Fruit fly (Drosophila melanogaster) whole organism, embryonic: ENCODE results near the gene TBC1d7.

Source experiments
- CG10274 ChIP-seq: fragments of 200-800 bp; sonication (Bioruptor generic); optimal IDR thresholded peaks from 3 replicates; lab custom pipeline; 2017; ENCODE audit warnings: missing biosample characterization, mild to moderate bottlenecking, missing genetic modification characterization
- CG11504 ChIP-seq: fragments of 200-800 bp; sonication (Bioruptor generic); optimal IDR thresholded peaks from 3 replicates; lab custom pipeline; 2019; ENCODE audit warnings: missing biosample characterization, mild to moderate bottlenecking, missing genetic modification characterization, moderate library complexity
- CG12104 ChIP-seq: fragments of 200-800 bp; sonication (Bioruptor generic); optimal IDR thresholded peaks from 3 replicates; lab custom pipeline; 2016; ENCODE audit warnings: missing biosample characterization, missing genetic modification characterization
- CG14441 ChIP-seq: fragments of 200-800 bp; sonication (Bioruptor generic); IDR thresholded peaks from 2 replicates; pipeline ENCODE4 v1.3.6; 2022; ENCODE audit warnings: missing biosample characterization, missing genetic modification characterization
- CG18599 ChIP-seq: fragments of 200-800 bp; sonication (Bioruptor generic); optimal IDR thresholded peaks from 3 replicates; lab custom pipeline; 2017; ENCODE audit warnings: missing biosample characterization, missing genetic modification characterization, mild to moderate bottlenecking, moderate library complexity, missing genetic modification reagents
- CG30403 ChIP-seq: fragments of 200-800 bp; sonication (Bioruptor generic); optimal IDR thresholded peaks from 3 replicates; lab custom pipeline; 2016; ENCODE audit warnings: missing biosample characterization, missing genetic modification characterization
- CG32772 ChIP-seq: fragments of 200-800 bp; sonication (Bioruptor generic); IDR thresholded peaks from 2 replicates; pipeline ENCODE4 v1.3.6; 2022; ENCODE audit warnings: missing biosample characterization, missing genetic modification characterization
- CG3407 ChIP-seq: fragments of 200-800 bp; sonication (Bioruptor generic); optimal IDR thresholded peaks from 2 replicates; lab custom pipeline; 2018; ENCODE audit warnings: missing biosample characterization, mild to moderate bottlenecking, missing genetic modification characterization
- CG3726 ChIP-seq: fragments of 200-800 bp; sonication (Bioruptor generic); IDR thresholded peaks from 3 replicates; pipeline ENCODE4, ENCODE4 v1.3.6; 2022; ENCODE audit warnings: missing biosample characterization, missing genetic modification characterization
- CG5180 ChIP-seq: fragments of 200-800 bp; sonication (Bioruptor generic); optimal IDR thresholded peaks from 3 replicates; lab custom pipeline; 2017; ENCODE audit warnings: missing biosample characterization, missing genetic modification characterization, mild to moderate bottlenecking, moderate library complexity, missing genetic modification reagents
- CG5245 ChIP-seq: fragments of 200-800 bp; sonication (Bioruptor generic); optimal IDR thresholded peaks from 3 replicates; lab custom pipeline; 2016; ENCODE audit warnings: missing biosample characterization, missing genetic modification characterization
- CG7357 ChIP-seq: fragments of 200-800 bp; sonication (Bioruptor generic); IDR thresholded peaks from 3 replicates; pipeline ENCODE4 v1.3.6; 2022; ENCODE audit warnings: missing biosample characterization, missing genetic modification characterization
- CG7839 ChIP-seq: fragments of 200-800 bp; sonication (Bioruptor generic); optimal IDR thresholded peaks from 3 replicates; lab custom pipeline; 2018; ENCODE audit warnings: missing biosample characterization, mild to moderate bottlenecking, missing genetic modification characterization, moderate library complexity
- CG8388 ChIP-seq: fragments of 200-800 bp; sonication (Bioruptor generic); optimal IDR thresholded peaks from 2 replicates; lab custom pipeline; 2019; ENCODE audit warnings: missing biosample characterization, mild to moderate bottlenecking, missing genetic modification characterization, moderate library complexity
- Chrac-16 ChIP-seq: fragments of 200-800 bp; sonication (Bioruptor generic); optimal IDR thresholded peaks from 3 replicates; lab custom pipeline; 2016; ENCODE audit warnings: missing biosample characterization, missing genetic modification characterization
- Dfd ChIP-seq, 2 experiments: fragments of >200 bp; optimal IDR thresholded peaks; 2 replicates each; lab custom pipeline; 2017; ENCODE audit warnings: missing biosample characterization in 2 of 2, missing genetic modification characterization in 2 of 2
- Eip74EF ChIP-seq, 2 experiments: fragments of 200-800 bp in 1 of 2; fragments of >200 bp in 1 of 2; sonication (Bioruptor generic) in 1 of 2; optimal IDR thresholded peaks; 2 replicates each; lab custom pipeline; 2017 to 2019; ENCODE audit warnings: missing biosample characterization in 2 of 2, missing genetic modification characterization in 2 of 2, mild to moderate bottlenecking in 1 of 2, moderate library complexity in 1 of 2
- Fer3 ChIP-seq: fragments of 200-800 bp; sonication (Bioruptor generic); optimal IDR thresholded peaks from 2 replicates; lab custom pipeline; 2018; ENCODE audit warnings: missing biosample characterization, mild to moderate bottlenecking, missing genetic modification characterization, moderate library complexity
- H15 ChIP-seq: fragments of 200-800 bp; sonication (Bioruptor generic); IDR thresholded peaks from 3 replicates; pipeline ENCODE4 v1.3.6; 2022; ENCODE audit warnings: missing biosample characterization, missing genetic modification characterization
- Hr3 ChIP-seq: fragments of 200-800 bp; sonication (Bioruptor generic); optimal IDR thresholded peaks from 3 replicates; lab custom pipeline; 2016; ENCODE audit warnings: missing biosample characterization, missing genetic modification characterization
- Jarid2 ChIP-seq: fragments of 200-800 bp; sonication (Bioruptor generic); optimal IDR thresholded peaks from 3 replicates; lab custom pipeline; 2017; ENCODE audit warnings: mild to moderate bottlenecking, missing biosample characterization, missing genetic modification reagents, missing genetic modification characterization
- Pdp1 ChIP-seq, 2 experiments: fragments of 200-800 bp; sonication (Bioruptor generic); optimal IDR thresholded peaks; 3 replicates each; lab custom pipeline; 2016; ENCODE audit warnings: missing biosample characterization in 2 of 2, missing genetic modification characterization in 2 of 2, mild to moderate bottlenecking in 1 of 2, moderate library complexity in 1 of 2
- Ptx1 ChIP-seq: fragments of 200-800 bp; sonication (Bioruptor generic); IDR thresholded peaks from 2 replicates; pipeline ENCODE4 v1.3.6; 2022; ENCODE audit warnings: missing biosample characterization, missing genetic modification characterization
- Xrp1 ChIP-seq: fragments of 200-800 bp; sonication (Bioruptor generic); IDR thresholded peaks from 2 replicates; pipeline ENCODE4 v1.3.6; 2022; ENCODE audit warnings: missing biosample characterization, missing genetic modification characterization
- az2 ChIP-seq: fragments of 200-800 bp; sonication (Bioruptor generic); optimal IDR thresholded peaks from 3 replicates; lab custom pipeline; 2016; ENCODE audit warnings: missing biosample characterization, missing genetic modification characterization
- bcd ChIP-seq: fragments of 200-800 bp; sonication (Bioruptor generic); optimal IDR thresholded peaks from 2 replicates; lab custom pipeline; 2017; ENCODE audit warnings: missing biosample characterization, mild to moderate bottlenecking, missing genetic modification characterization
- btn ChIP-seq: fragments of 200-800 bp; sonication (Bioruptor generic); optimal IDR thresholded peaks from 2 replicates; lab custom pipeline; 2016; ENCODE audit warnings: missing biosample characterization, missing genetic modification characterization
- chn ChIP-seq: fragments of 200-800 bp; sonication (Bioruptor generic); optimal IDR thresholded peaks from 2 replicates; lab custom pipeline; 2016; ENCODE audit warnings: missing biosample characterization, missing genetic modification characterization
- danr ChIP-seq: fragments of 200-800 bp; sonication (Bioruptor generic); IDR thresholded peaks from 2 replicates; pipeline ENCODE4 v1.3.6; 2022; ENCODE audit warnings: missing biosample characterization, missing genetic modification characterization
- grau ChIP-seq: fragments of 200-800 bp; optimal IDR thresholded peaks from 3 replicates; lab custom pipeline; 2019; ENCODE audit warnings: missing biosample characterization, mild to moderate bottlenecking, missing genetic modification characterization, moderate library complexity
- kah ChIP-seq: fragments of 200-800 bp; sonication (Bioruptor generic); optimal IDR thresholded peaks from 2 replicates; lab custom pipeline; 2018; ENCODE audit warnings: missing biosample characterization, mild to moderate bottlenecking, missing genetic modification characterization
- kni ChIP-seq: fragments of 200-800 bp; sonication (Bioruptor generic); optimal IDR thresholded peaks from 3 replicates; lab custom pipeline; 2017; ENCODE audit warnings: mild to moderate bottlenecking, missing biosample characterization, missing genetic modification reagents, missing genetic modification characterization
- org-1 ChIP-seq: fragments of 200-800 bp; sonication (Bioruptor generic); optimal IDR thresholded peaks from 2 replicates; lab custom pipeline; 2017; ENCODE audit warnings: missing biosample characterization, missing genetic modification characterization
- peb ChIP-seq: fragments of 200-800 bp; sonication (Bioruptor generic); IDR thresholded peaks from 2 replicates; pipeline ENCODE4 v1.3.6; 2022; ENCODE audit warnings: missing biosample characterization, missing genetic modification characterization
- slp2 ChIP-seq: fragments of 200-800 bp; sonication (Bioruptor generic); optimal IDR thresholded peaks from 2 replicates; lab custom pipeline; 2016; ENCODE audit warnings: missing biosample characterization, missing genetic modification characterization
- sr ChIP-seq: fragments of 200-800 bp; sonication (Bioruptor generic); IDR thresholded peaks from 3 replicates; pipeline ENCODE4 v1.3.6; 2022; ENCODE audit warnings: missing biosample characterization, missing genetic modification characterization
- stc ChIP-seq: fragments of 200-800 bp; sonication (Bioruptor generic); IDR thresholded peaks from 2 replicates; pipeline ENCODE4 v1.3.6; 2022; ENCODE audit warnings: missing biosample characterization, missing genetic modification characterization

Gene TBC1d7

dm6 chr3R:24206341-24207114, 45.0 kb downstream of the TBC1d7 start (continued):
- TF ChIP-seq CG12104 (GFP tag; lab: Kevin White, UChicago) = peak; percentile 16
- peak; percentile 49 for TF ChIP-seq Fer3 (tag; lab: Kevin White, UChicago)
- peak; percentile 52; the same call in 1 of the 3 replicates for TF ChIP-seq H15 (GFP tag; lab: Robert Waterston, UW)
- TF ChIP-seq CG3407 (GFP tag; lab: Kevin White, UChicago) = peak; percentile 27
- peak; percentile 31 for TF ChIP-seq CG5180 (GFP tag; lab: Kevin White, UChicago)
- TF ChIP-seq btn (GFP tag; lab: Kevin White, UChicago) = peak; percentile 17
- peak; percentile 35 for TF ChIP-seq Hr3
- no peak for TF ChIP-seq slp2 (GFP tag; lab: Kevin White, UChicago)
- no peak for TF ChIP-seq CG10274
- TF ChIP-seq grau (tag; lab: Kevin White, UChicago) = peak; percentile 47
- TF ChIP-seq Ptx1 = peak; percentile 71
- 0 out of 2 replicates have a peak, but pooled peaks have one; percentile 21 for TF ChIP-seq stc (GFP tag; lab: Robert Waterston, UW)
- peak; percentile 51 for TF ChIP-seq CG14441 (GFP tag; lab: Robert Waterston, UW)
- TF ChIP-seq Jarid2 (GFP tag; lab: Kevin White, UChicago) = no peak
- TF ChIP-seq Chrac-16 (GFP tag; lab: Kevin White, UChicago) = peak; percentile 4
- peak; percentile 66 for TF ChIP-seq CG7839
- no peak for TF ChIP-seq Dfd (GFP tag; optimal IDR thresholded peaks at IDR 0.05; lab: Kevin White, UChicago)
- TF ChIP-seq CG11504 (tag; lab: Kevin White, UChicago) = peak; percentile 73
- TF ChIP-seq peb = peak; percentile 48; the same call in 1 of the 2 replicates
- TF ChIP-seq kah (GFP tag; lab: Kevin White, UChicago) = peak; percentile 35
- TF ChIP-seq org-1 = peak; percentile 5
- TF ChIP-seq CG5245 = peak; percentile 41
- peak; percentile 49; the same call in 1 of the 2 replicates for TF ChIP-seq CG32772 (GFP tag; lab: Robert Waterston, UW)
- TF ChIP-seq az2 (GFP tag; lab: Kevin White, UChicago) = peak; percentile 46
- 0 out of 3 replicates have a peak, but pooled peaks have one; percentile 36 for TF ChIP-seq CG7357
- TF ChIP-seq danr (GFP tag; lab: Robert Waterston, UW) = peak; percentile 38
- no peak for TF ChIP-seq CG3726 (GFP tag; lab: Robert Waterston, UW)
- TF ChIP-seq sr = 0 out of 3 replicates have a peak, but pooled peaks have one; percentile 17
- peak; percentile 16 for TF ChIP-seq CG18599 (GFP tag; lab: Kevin White, UChicago)
- peak; percentile 34 for TF ChIP-seq bcd (GFP tag; lab: Kevin White, UChicago)
- TF ChIP-seq CG30403 (GFP tag; lab: Kevin White, UChicago) = peak; percentile 31
- peak; percentile 32 for TF ChIP-seq kni (GFP tag; lab: Kevin White, UChicago)
- peak in 1 of 2 experiments; percentile 61 for TF ChIP-seq Eip74EF (GFP tag; optimal IDR thresholded peaks at IDR 0.05; lab: Kevin White, UChicago)
- TF ChIP-seq Xrp1 (GFP tag; lab: Robert Waterston, UW) = peak; percentile 72
- no peak for TF ChIP-seq chn (GFP tag; lab: Kevin White, UChicago)
- TF ChIP-seq CG8388 (GFP tag; lab: Kevin White, UChicago) = peak; percentile 56
- peak; percentile 16 to 53 for TF ChIP-seq Pdp1 (GFP tag; optimal IDR thresholded peaks at IDR 0.05; lab: Kevin White, UChicago)
